Fruit fly (Drosophila melanogaster) whole organism, prepupa: ENCODE results near the gene CG11593.

ENCODE experiments used
- CG16779 ChIP-seq: fragments of 200-800 bp; sonication (Bioruptor generic); optimal IDR thresholded peaks from 3 replicates; lab custom pipeline; 2017; ENCODE audit warnings: missing biosample characterization, mild to moderate bottlenecking, missing genetic modification characterization
- CG6163 ChIP-seq: fragments of 200-800 bp; sonication (Bioruptor generic); IDR thresholded peaks from 3 replicates; pipeline ENCODE4 v1.3.6; 2022; ENCODE audit warnings: missing biosample characterization, missing genetic modification characterization
- CG6854 ChIP-seq: fragments of 200-800 bp; sonication (Bioruptor generic); optimal IDR thresholded peaks from 2 replicates; lab custom pipeline; 2017; ENCODE audit warnings: missing biosample characterization, mild to moderate bottlenecking, missing genetic modification characterization
- CG8319 ChIP-seq: fragments of 200-800 bp; sonication (Bioruptor generic); optimal IDR thresholded peaks from 3 replicates; lab custom pipeline; 2016; ENCODE audit warnings: missing biosample characterization, missing genetic modification characterization
- CG8632 ChIP-seq: fragments of 200-800 bp; sonication (Bioruptor generic); optimal IDR thresholded peaks from 3 replicates; lab custom pipeline; 2016; ENCODE audit warnings: missing biosample characterization, missing genetic modification characterization
- Sox102F ChIP-seq: fragments of 200-800 bp; sonication (Bioruptor generic); optimal IDR thresholded peaks from 2 replicates; lab custom pipeline; 2016; ENCODE audit warnings: missing biosample characterization, mild to moderate bottlenecking, missing genetic modification characterization
- Sox14 ChIP-seq: fragments of 200-800 bp; sonication (Bioruptor generic); optimal IDR thresholded peaks from 3 replicates; lab custom pipeline; 2016; ENCODE audit warnings: missing biosample characterization, missing genetic modification characterization
- acj6 ChIP-seq: fragments of 200-800 bp; sonication (Bioruptor generic); optimal IDR thresholded peaks from 3 replicates; lab custom pipeline; 2016; ENCODE audit warnings: missing biosample characterization, missing genetic modification characterization
- fd59A ChIP-seq: fragments of 200-800 bp; sonication (Bioruptor generic); optimal IDR thresholded peaks from 2 replicates; lab custom pipeline; 2017; ENCODE audit warnings: missing biosample characterization, mild to moderate bottlenecking, missing genetic modification characterization, missing genetic modification reagents
- pdm3 ChIP-seq: fragments of 200-800 bp; sonication (Bioruptor generic); optimal IDR thresholded peaks from 3 replicates; lab custom pipeline; 2016; ENCODE audit warnings: missing biosample characterization, missing genetic modification characterization
- topi ChIP-seq: fragments of 200-800 bp; sonication (Bioruptor generic); optimal IDR thresholded peaks from 3 replicates; lab custom pipeline; 2016; ENCODE audit warnings: missing biosample characterization, missing genetic modification characterization

DNA sequence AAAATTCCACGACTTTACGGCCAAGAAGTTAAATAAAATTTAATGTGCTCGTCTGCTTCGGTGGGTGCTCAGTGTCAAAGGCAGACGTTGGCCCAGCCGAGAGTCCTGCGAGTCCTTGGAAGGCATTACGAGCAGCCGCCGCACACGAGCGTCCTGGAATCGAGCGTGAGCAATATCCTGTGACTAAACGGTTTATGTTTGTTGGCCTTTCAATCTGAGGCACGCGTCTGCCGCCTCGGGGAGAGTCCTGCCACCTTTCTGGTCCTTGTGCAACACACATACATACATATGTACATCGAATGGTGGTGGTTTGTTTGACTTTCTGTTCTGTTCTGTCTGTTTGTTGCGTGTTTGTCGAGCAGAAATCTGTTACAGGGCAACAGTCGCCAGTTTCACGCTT lies 43.2 kb upstream of the CG11593 start:
- TF ChIP-seq CG8319 (no peak), pdm3 (GFP tag; lab: Kevin White, UChicago) (no peak), topi (GFP tag; lab: Kevin White, UChicago) (no peak), fd59A (GFP tag; lab: Kevin White, UChicago) (no peak), CG8632 (GFP tag; lab: Kevin White, UChicago) (no peak), CG16779 (tag; lab: Kevin White, UChicago) (no peak), CG6163 (GFP tag; lab: Robert Waterston, UW) (no peak), acj6 (GFP tag; lab: Kevin White, UChicago) (no peak), CG6854 (GFP tag; lab: Kevin White, UChicago) (no peak), Sox102F (GFP tag; lab: Kevin White, UChicago) (no peak), Sox14 (GFP tag; lab: Kevin White, UChicago) (no peak)
